Fruit fly (Drosophila melanogaster): ENCODE measurements around the gene CG31668.

Gene CG31668

DNA sequence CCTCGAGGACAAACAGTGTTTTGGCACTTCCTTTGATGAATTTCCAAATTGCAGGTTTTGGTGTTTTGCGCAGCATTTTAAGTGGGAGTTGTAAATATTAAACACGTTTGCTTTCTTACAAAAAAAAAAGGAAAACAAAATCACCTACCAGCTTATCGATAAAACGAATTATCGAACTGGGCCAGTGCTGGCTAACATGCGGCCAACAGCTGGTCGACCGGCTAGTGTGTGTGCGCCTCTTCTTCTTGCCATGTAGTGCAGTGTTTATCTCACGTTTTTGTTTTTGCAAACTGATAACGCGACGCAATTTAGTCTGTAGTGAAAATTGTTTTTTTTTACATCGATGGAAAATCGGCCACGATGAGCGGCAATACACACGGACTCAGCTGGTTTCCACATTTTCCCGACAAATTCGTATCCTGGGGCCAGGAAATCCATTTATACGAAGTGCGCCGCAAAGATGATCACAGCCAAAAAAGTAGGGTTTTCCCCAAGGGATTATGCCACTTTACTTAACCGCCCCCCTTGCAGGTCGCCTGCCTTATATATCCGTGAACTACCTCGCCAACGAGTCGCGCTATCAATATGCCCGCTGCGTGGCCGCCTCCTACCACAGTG is 11.2 kb upstream of the CG31668 start, which contains the start of the genes CG15386, CG42371 and mio (continued):
- TF ChIP-seq spab (GFP tag; optimal IDR thresholded peaks at IDR 0.05) (no peak), dsx (GFP tag; optimal IDR thresholded peaks at IDR 0.05; ENCODE audit: poor library complexity, severe bottlenecking) (no peak), Eip78C (GFP tag) (peak; percentile 59), Eip93F (GFP tag; optimal IDR thresholded peaks at IDR 0.05) (no peak)

DNA sequence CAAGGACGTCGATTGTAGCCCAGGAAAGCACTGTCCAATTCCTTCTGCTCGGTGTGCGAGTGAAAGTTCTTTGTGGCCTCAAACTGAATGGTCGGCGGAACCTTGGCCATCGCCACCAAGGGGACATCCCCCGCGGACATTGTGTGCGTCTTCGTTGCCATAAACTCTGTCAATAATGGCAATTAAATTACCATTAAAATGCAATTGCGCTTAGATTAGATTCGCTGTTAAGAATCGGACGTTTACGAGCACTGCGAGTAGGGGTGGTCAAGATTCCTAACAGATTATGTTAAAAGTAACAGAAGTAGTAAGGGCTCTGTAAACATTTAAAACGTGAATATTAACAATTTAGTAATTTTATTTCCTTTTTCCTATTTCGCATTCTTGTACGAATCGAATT is 10.1 kb upstream of the CG31668 start, which contains the start of gene daed:
Gene daed (minus strand): TSS at position 247 of the 400 bp plus-strand sequence.
- TF ChIP-seq esn (GFP tag; optimal IDR thresholded peaks at IDR 0.05) (peak; percentile 18), Lpt (GFP tag; optimal IDR thresholded peaks at IDR 0.05) (no peak)

DNA sequence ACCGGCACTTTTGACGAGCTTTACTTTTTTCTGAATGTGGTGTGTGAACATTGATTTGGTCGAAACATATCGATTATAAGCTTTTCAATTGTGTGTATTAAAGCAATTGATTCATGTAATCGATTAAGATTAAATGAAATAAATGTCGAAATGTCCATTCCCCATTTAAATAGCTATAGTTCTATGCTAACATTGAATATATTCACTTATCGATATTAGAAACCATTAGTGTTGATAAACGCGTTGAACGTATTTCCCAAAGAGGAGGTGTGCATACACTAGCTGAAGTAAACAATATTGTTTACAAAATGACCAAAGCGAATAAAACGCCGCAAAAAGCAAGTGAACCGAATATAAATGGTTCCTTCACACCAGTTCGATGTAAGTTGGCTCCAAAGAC is 8.0 kb upstream of the CG31668 start, which contains the start of the genes Uch and CG34174:
Gene Uch (minus strand): TSS at position 208 of the 400 bp plus-strand sequence.
Gene CG34174 (plus strand): TSS at position 263 of the 400 bp plus-strand sequence.
- TF ChIP-seq CG3919 (GFP tag; optimal IDR thresholded peaks at IDR 0.05) (no peak), CG6854 (GFP tag; optimal IDR thresholded peaks at IDR 0.05) (no peak), CG16779 (tag; optimal IDR thresholded peaks at IDR 0.05) (no peak), vri (GFP tag; optimal IDR thresholded peaks at IDR 0.05) (no peak), Met (GFP tag; optimal IDR thresholded peaks at IDR 0.05) (no peak), CG6276 (GFP tag; optimal IDR thresholded peaks at IDR 0.05) (no peak), pdm3 (GFP tag; optimal IDR thresholded peaks at IDR 0.05) (no peak), CG3032 (tag; optimal IDR thresholded peaks at IDR 0.05) (peak; percentile 18), CG31627 (GFP tag; optimal IDR thresholded peaks at IDR 0.05) (no peak), net (GFP tag; optimal IDR thresholded peaks at IDR 0.05) (no peak), Hr39 (GFP tag; optimal IDR thresholded peaks at IDR 0.05) (no peak), acj6 (GFP tag; optimal IDR thresholded peaks at IDR 0.05) (no peak), CG32006 (GFP tag; optimal IDR thresholded peaks at IDR 0.05) (no peak), dac (GFP tag; optimal IDR thresholded peaks at IDR 0.05) (no peak), salr (GFP tag; optimal IDR thresholded peaks at IDR 0.05) (no peak), fd59A (GFP tag; optimal IDR thresholded peaks at IDR 0.05) (no peak), Blimp-1 (GFP tag; optimal IDR thresholded peaks at IDR 0.05) (no peak), Smox (GFP tag; optimal IDR thresholded peaks at IDR 0.05) (no peak), lz (GFP tag; optimal IDR thresholded peaks at IDR 0.05) (peak; percentile 40), CG6808 (GFP tag; optimal IDR thresholded peaks at IDR 0.05) (no peak), esn (GFP tag; optimal IDR thresholded peaks at IDR 0.05) (peak; percentile 53), Sox15 (GFP tag; optimal IDR thresholded peaks at IDR 0.05) (no peak), CG6163 (GFP tag; IDR thresholded peaks at IDR 0.05) (no peak), topi (GFP tag; optimal IDR thresholded peaks at IDR 0.05) (peak; percentile 36), achi (GFP tag; optimal IDR thresholded peaks at IDR 0.05) (no peak), CG34406 (GFP tag; optimal IDR thresholded peaks at IDR 0.05) (no peak), Eip78C (GFP tag) (peak; percentile 54), CG7368 (GFP tag; optimal IDR thresholded peaks at IDR 0.05) (no peak), CG1621 (tag; optimal IDR thresholded peaks at IDR 0.05) (no peak), svp (GFP tag) (no peak), CG11762 (GFP tag; optimal IDR thresholded peaks at IDR 0.05; ENCODE audit: insufficient read depth) (no peak), fkh (GFP tag; optimal IDR thresholded peaks at IDR 0.05) (peak; percentile 96), Hr38 (GFP tag; optimal IDR thresholded peaks at IDR 0.05) (no peak), cyc (GFP tag; optimal IDR thresholded peaks at IDR 0.05) (peak; percentile 21), CG6792 (GFP tag; optimal IDR thresholded peaks at IDR 0.05) (no peak), CG4318 (GFP tag; optimal IDR thresholded peaks at IDR 0.05) (no peak), ss (GFP tag; optimal IDR thresholded peaks at IDR 0.05) (no peak), fd85E (GFP tag; optimal IDR thresholded peaks at IDR 0.05) (no peak), spab (GFP tag; optimal IDR thresholded peaks at IDR 0.05) (no peak), Sox102F (GFP tag; optimal IDR thresholded peaks at IDR 0.05) (no peak), CG8319 (GFP tag; optimal IDR thresholded peaks at IDR 0.05) (no peak), CG10631 (GFP tag; optimal IDR thresholded peaks at IDR 0.05) (no peak), eg (GFP tag; IDR thresholded peaks at IDR 0.05) (no peak), Lpt (GFP tag; optimal IDR thresholded peaks at IDR 0.05) (no peak), Gug (GFP tag; IDR thresholded peaks at IDR 0.05) (no peak), Eip93F (GFP tag; optimal IDR thresholded peaks at IDR 0.05) (no peak)
